Worm (Caenorhabditis elegans) whole organism, late embryonic: ENCODE data around the gene nhr-88.

Experiments used
- F13H6.1 ChIP-seq: sonication (generic microtip); optimal IDR thresholded peaks from 2 replicates; lab custom pipeline; 2016; ENCODE audit warnings: missing genetic modification characterization, missing compliant biosample characterization
- K02D7.2 ChIP-seq: sonication (generic microtip); optimal IDR thresholded peaks from 2 replicates; lab custom pipeline; 2017; ENCODE audit warnings: mild to moderate bottlenecking, missing genetic modification characterization, missing compliant biosample characterization
- ama-1 ChIP-seq: fragments of 150-350 bp; optimal IDR thresholded peaks from 2 replicates; lab custom pipeline; 2014
- ceh-18 ChIP-seq: sonication (generic microtip); optimal IDR thresholded peaks from 2 replicates; lab custom pipeline; 2016; ENCODE audit warnings: missing genetic modification characterization, missing compliant biosample characterization
- ceh-19 ChIP-seq: fragments of 200-800 bp; sonication (Bioruptor generic); optimal IDR thresholded peaks from 2 replicates; lab custom pipeline; 2018; ENCODE audit warnings: mild to moderate bottlenecking, missing genetic modification characterization, missing compliant biosample characterization
- ceh-48 ChIP-seq: sonication (generic microtip); optimal IDR thresholded peaks from 2 replicates; lab custom pipeline; 2016; ENCODE audit warnings: missing genetic modification characterization, inconsistent platforms, missing compliant biosample characterization
- dmd-4 ChIP-seq: sonication (generic microtip); optimal IDR thresholded peaks from 2 replicates; lab custom pipeline; 2016; ENCODE audit warnings: borderline replicate concordance, missing genetic modification characterization, missing compliant biosample characterization
- dve-1 ChIP-seq: sonication (generic microtip); optimal IDR thresholded peaks from 2 replicates; lab custom pipeline; 2017; ENCODE audit warnings: antibody characterized with exemption, mild to moderate bottlenecking, missing genetic modification characterization, missing compliant biosample characterization
- elt-2 ChIP-seq: sonication (generic microtip); optimal IDR thresholded peaks from 2 replicates; lab custom pipeline; 2016; ENCODE audit warnings: missing genetic modification reagents, missing genetic modification characterization, missing compliant biosample characterization
- elt-4 ChIP-seq: sonication (generic microtip); optimal IDR thresholded peaks from 2 replicates; lab custom pipeline; 2016; ENCODE audit warnings: missing genetic modification characterization, missing compliant biosample characterization
- ets-4 ChIP-seq: sonication (generic microtip); optimal IDR thresholded peaks from 2 replicates; lab custom pipeline; 2016; ENCODE audit warnings: missing genetic modification characterization, missing compliant biosample characterization
- fkh-10 ChIP-seq: fragments of 150-350 bp; optimal IDR thresholded peaks from 2 replicates; lab custom pipeline; 2014; ENCODE audit warnings: missing biosample characterization, missing genetic modification reagents, missing genetic modification characterization
- hlh-13 ChIP-seq: fragments of 200-800 bp; sonication (Bioruptor generic); optimal IDR thresholded peaks from 2 replicates; lab custom pipeline; 2018; ENCODE audit warnings: mild to moderate bottlenecking, missing genetic modification characterization, missing compliant biosample characterization
- hlh-6 ChIP-seq: sonication (generic microtip); optimal IDR thresholded peaks from 2 replicates; lab custom pipeline; 2016; ENCODE audit warnings: missing genotype, missing genetic modification characterization, missing compliant biosample characterization
- hlh-8 ChIP-seq: sonication (generic microtip); optimal IDR thresholded peaks from 2 replicates; lab custom pipeline; 2016; ENCODE audit warnings: missing genotype, missing genetic modification characterization, missing compliant biosample characterization
- madf-2 ChIP-seq: sonication (generic microtip); optimal IDR thresholded peaks from 2 replicates; lab custom pipeline; 2017; ENCODE audit warnings: missing genetic modification characterization, missing compliant biosample characterization
- nfya-1 ChIP-seq: sonication (generic microtip); optimal IDR thresholded peaks from 2 replicates; lab custom pipeline; 2017; ENCODE audit warnings: missing genetic modification characterization, mild to moderate bottlenecking, missing compliant biosample characterization, antibody characterized with exemption, moderate library complexity
- pax-1 ChIP-seq: fragments of 150-350 bp; optimal IDR thresholded peaks from 2 replicates; lab custom pipeline; 2014; ENCODE audit warnings: missing biosample characterization, missing genetic modification characterization
- pha-4 ChIP-seq: fragments of 150-350 bp; optimal IDR thresholded peaks from 2 replicates; lab custom pipeline; 2018; ENCODE audit warnings: missing biosample characterization, missing genetic modification reagents, missing genetic modification characterization
- pqm-1 ChIP-seq: sonication (generic microtip); optimal IDR thresholded peaks from 2 replicates; lab custom pipeline; 2016; ENCODE audit warnings: missing genetic modification characterization, missing compliant biosample characterization
- sdc-2 ChIP-seq: sonication (generic microtip); optimal IDR thresholded peaks from 2 replicates; lab custom pipeline; 2016; ENCODE audit warnings: missing genotype, missing genetic modification characterization, missing compliant biosample characterization
- tbx-7 ChIP-seq: sonication (generic microtip); optimal IDR thresholded peaks from 2 replicates; lab custom pipeline; 2016; ENCODE audit warnings: missing genotype, missing genetic modification characterization, missing compliant biosample characterization
- unc-3 ChIP-seq, 2 experiments: fragments of 200-800 bp in 1 of 2; sonication (Bioruptor generic) in 1 of 2; sonication (generic microtip) in 1 of 2; conservative IDR thresholded peaks in 1 of 2; optimal IDR thresholded peaks in 1 of 2; 2 replicates each; pipeline versions ENCODE4 v1.3.6 to Lab custom; 2016 to 2022; ENCODE audit warnings: missing compliant biosample characterization in 2 of 2, missing genetic modification characterization in 2 of 2, missing genetic modification reagents in 1 of 2
- unc-42 ChIP-seq: sonication (generic microtip); optimal IDR thresholded peaks from 2 replicates; lab custom pipeline; 2016; ENCODE audit warnings: missing genotype, missing genetic modification characterization, missing compliant biosample characterization
- zip-5 ChIP-seq: sonication (generic microtip); optimal IDR thresholded peaks from 2 replicates; lab custom pipeline; 2016; ENCODE audit warnings: missing genetic modification characterization, missing compliant biosample characterization

The nhr-88 gene

ce11 chrII:3000535-3001264, 24.3 kb downstream of the nhr-88 start, which contains the start of gene lido-9:
Gene lido-9, plus strand, starts transcription at chrII:3000768.
- TF ChIP-seq elt-4 (no peak), ama-1 (lab: Kevin White, UChicago) (peak; percentile 90)

DNA sequence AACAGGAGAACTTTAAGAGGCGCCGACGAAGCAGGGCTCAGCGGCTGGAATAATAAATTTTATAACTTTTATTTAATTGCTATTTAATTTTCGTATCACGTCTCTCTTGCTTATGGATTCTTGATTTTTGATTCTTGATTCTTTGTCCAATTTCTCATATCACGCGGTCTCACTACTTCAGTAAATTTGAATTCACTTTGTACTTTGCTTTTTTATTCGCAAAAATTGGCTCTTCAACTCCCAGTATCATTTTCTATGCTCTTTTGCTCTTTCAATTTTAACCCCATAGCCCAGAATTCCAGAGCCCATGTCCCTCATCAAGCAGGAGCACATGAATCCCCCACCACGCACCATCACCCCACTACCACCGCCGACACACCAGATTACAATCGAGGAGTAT, 25.8 kb downstream of the nhr-88 start, which contains the start of gene lido-10:
TSS of gene lido-10 (plus strand) at position 301 of the 400 bp plus-strand sequence.
- no peak for TF ChIP-seq sdc-2 (tag; lab: Kevin White, UChicago)

DNA sequence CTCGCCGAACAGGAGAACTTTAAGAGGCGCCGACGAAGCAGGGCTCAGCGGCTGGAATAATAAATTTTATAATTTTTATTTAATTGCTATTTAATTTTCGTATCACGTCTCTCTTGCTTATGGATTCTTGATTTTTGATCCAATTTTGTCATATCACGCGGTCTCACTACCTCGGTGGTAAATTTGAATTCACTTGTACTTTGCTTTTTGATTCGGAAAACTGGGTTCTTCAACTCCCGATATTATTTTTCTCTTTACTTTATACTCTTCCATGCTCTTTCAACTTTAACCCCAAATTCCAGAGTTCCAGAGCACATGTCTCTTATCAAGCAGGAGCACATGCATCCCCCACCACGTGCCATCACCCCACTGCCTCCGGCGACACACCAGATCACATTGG, 27.2 kb downstream of the nhr-88 start, which contains the start of gene lido-11:
TSS of gene lido-11 (plus strand) at position 301 of the 400 bp plus-strand sequence.
- TF ChIP-seq pha-4 (no peak), madf-2 (tag; lab: Kevin White, UChicago) (no peak), tbx-7 (tag; lab: Kevin White, UChicago) (no peak)

DNA sequence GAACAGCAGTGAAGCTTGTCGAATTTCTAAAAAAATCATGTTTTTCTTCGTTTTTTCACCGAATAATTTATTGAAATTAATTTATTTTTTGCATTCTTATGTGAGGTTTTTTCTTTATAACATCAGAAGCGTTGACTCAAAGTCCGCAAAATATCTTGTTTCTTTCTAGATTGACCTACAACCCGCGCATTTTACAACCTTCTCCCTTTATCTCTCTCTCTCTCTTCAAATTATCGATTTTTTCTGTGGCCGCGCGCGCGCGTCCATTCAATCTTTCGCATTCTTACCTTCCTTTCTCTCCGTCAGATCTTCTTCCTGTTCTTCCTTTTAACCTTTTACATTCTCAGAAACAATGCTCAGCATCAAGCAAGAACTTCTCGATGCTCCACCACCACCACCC, 29.1 kb downstream of the nhr-88 start, which contains the start of gene lido-12:
TSS of gene lido-12 (plus strand) at position 301 of the 400 bp plus-strand sequence.
- TF ChIP-seq elt-4, result no peak
- no peak for TF ChIP-seq K02D7.2 (tag; lab: Kevin White, UChicago)
- no peak for TF ChIP-seq hlh-13 (GFP tag; lab: Kevin White, UChicago)
- TF ChIP-seq unc-42 (tag; lab: Kevin White, UChicago), result no peak
- no peak for TF ChIP-seq pax-1 (tag; lab: Kevin White, UChicago)
- no peak for TF ChIP-seq ceh-18
- no peak for TF ChIP-seq fkh-10 (GFP tag; lab: Kevin White, UChicago)
- no peak for TF ChIP-seq unc-3 (GFP tag; conservative IDR thresholded peaks at IDR 0.05; lab: Robert Waterston, UW)
- TF ChIP-seq unc-3 (tag; optimal IDR thresholded peaks at IDR 0.05; lab: Kevin White, UChicago), result no peak
- no peak for TF ChIP-seq hlh-8
- TF ChIP-seq ceh-19 (GFP tag; lab: Kevin White, UChicago), result no peak
- no peak for TF ChIP-seq ceh-48 (tag; lab: Kevin White, UChicago)

DNA sequence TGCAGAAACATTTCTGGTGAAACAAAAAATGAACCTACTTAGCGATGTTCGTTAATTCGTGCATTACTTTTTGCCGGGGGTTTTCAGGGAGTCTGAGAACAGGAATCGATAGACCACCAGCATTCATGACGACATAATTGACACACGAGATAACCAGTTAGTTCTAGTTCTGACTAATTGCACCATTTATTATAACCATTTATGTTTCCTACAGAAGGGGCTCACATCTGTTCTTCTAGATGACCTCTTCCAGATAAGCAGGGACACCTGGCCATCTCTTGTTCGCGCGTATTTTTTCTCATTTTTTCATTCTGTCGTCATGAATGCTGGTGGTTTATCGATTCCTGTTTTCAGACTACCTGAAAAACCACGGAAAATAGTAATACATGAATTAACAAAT, 32.0 kb downstream of the nhr-88 start, which contains the start of gene sdz-5:
TSS of gene sdz-5 (plus strand) at position 301 of the 400 bp plus-strand sequence.
- TF ChIP-seq dve-1 (no peak), dmd-4 (tag; lab: Kevin White, UChicago) (no peak), zip-5 (no peak), pqm-1 (no peak), tbx-7 (tag; lab: Kevin White, UChicago) (no peak), F13H6.1 (no peak), sdc-2 (tag; lab: Kevin White, UChicago) (no peak)
- TF ChIP-seq, all 69 proteins: peak for 0

ce11 chrII:3012133-3012532, 35.7 kb downstream of the nhr-88 start, which contains the start of gene C41H7.9:
Gene C41H7.9, minus strand, starts transcription at chrII:3012233.
- no peak for TF ChIP-seq nfya-1 (tag; lab: Kevin White, UChicago)
- no peak for TF ChIP-seq pax-1 (tag; lab: Kevin White, UChicago)

- peak; percentile 86 for TF ChIP-seq nfya-1 (tag; lab: Kevin White, UChicago)
- TF ChIP-seq ets-4 (tag; lab: Kevin White, UChicago), result no peak
- peak; percentile 90 for TF ChIP-seq elt-2 (tag; lab: Kevin White, UChicago)
Observed at ce11 chrII:3014196-3014849, 37.9 kb downstream of the nhr-88 start, which contains the start of gene C41H7.2. Gene C41H7.2, plus strand, starts transcription at chrII:3014817.

- TF ChIP-seq hlh-6, result no peak
Observed at ce11 chrII:3019807-3020206, 43.4 kb downstream of the nhr-88 start, which contains the start of gene clec-3. Gene clec-3, minus strand, starts transcription at chrII:3019907.
